Worm (Caenorhabditis elegans): Measurements from ENCODE around the gene pcs-1.
A peak's percentile ranks its signal among the peaks of the same experiment; 100 is the strongest.

Gene pcs-1

ce11 chrII:11536505-11536904 is 41.0 kb downstream of the pcs-1 start:
- no peak for TF ChIP-seq dao-5 (tag; optimal IDR thresholded peaks at IDR 0.05)
- TF ChIP-seq him-1 (tag; optimal IDR thresholded peaks at IDR 0.05): no peak
- no peak for TF ChIP-seq W03F9.2 (tag; optimal IDR thresholded peaks at IDR 0.05)

ce11 chrII:11535924-11536323 is 41.6 kb downstream of the pcs-1 start:
- TF ChIP-seq W03F9.2 (tag; optimal IDR thresholded peaks at IDR 0.05): no peak
- TF ChIP-seq dao-5 (tag; optimal IDR thresholded peaks at IDR 0.05): no peak
- no peak for TF ChIP-seq him-1 (tag; optimal IDR thresholded peaks at IDR 0.05)

- TF ChIP-seq dao-5 (tag; optimal IDR thresholded peaks at IDR 0.05): no peak
- TF ChIP-seq W03F9.2 (tag; optimal IDR thresholded peaks at IDR 0.05): no peak
- TF ChIP-seq him-1 (tag; optimal IDR thresholded peaks at IDR 0.05): no peak
Measured at ce11 chrII:11535429-11535828, 42.1 kb downstream of the pcs-1 start.

ce11 chrII:11534429-11535099 is 43.0 kb downstream of the pcs-1 start, which contains the start of gene Y62F5A.12:
Y62F5A.12 (minus strand) TSS chrII:11534479.
- TF ChIP-seq W03F9.2 (tag; optimal IDR thresholded peaks at IDR 0.05) (peak; percentile 57), him-1 (tag; optimal IDR thresholded peaks at IDR 0.05) (peak; percentile 62)

DNA sequence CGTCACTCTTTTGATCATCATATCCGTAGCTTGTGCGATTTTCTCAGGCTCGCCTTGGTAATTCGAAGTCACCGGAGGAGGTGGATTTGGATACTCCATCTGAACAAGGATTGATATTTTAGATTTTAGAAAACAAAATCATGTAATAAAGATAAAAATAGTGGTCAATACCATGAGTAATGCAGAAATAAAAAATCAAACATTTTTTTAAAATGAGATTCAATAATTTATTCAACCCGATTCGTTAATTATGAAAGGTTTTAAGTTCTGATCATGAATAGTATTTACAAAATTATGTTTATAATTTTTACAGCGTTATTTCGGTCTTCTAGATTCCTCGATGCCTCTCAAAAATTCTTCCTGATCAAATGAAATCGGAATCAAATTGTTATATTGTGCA is 43.8 kb downstream of the pcs-1 start, which contains the start of gene mdt-8:
mdt-8 (minus strand) TSS at position 101 of the 400 bp plus-strand sequence.
- TF ChIP-seq him-1 (tag; optimal IDR thresholded peaks at IDR 0.05): no peak
- TF ChIP-seq W03F9.2 (tag; optimal IDR thresholded peaks at IDR 0.05): no peak
- TF ChIP-seq dao-5 (tag; optimal IDR thresholded peaks at IDR 0.05): no peak

DNA sequence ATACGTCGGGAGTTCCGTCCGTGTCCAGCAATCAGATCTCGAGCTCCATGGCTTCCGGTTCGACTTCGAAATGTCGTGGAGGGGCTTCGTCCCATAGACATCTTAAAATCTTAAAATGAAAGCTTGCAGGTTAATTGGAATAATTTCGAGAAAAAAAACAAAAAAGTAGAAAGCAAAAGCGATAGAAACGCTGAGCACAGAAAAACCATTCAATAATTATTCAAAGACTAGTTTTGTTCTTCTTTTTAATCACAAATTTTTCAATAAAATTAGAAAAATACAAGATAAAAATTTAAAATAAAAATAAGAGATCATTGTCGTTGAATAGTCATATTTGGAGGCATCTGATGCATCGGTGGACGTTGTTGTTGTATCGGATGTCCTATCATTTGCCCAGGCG is 50.6 kb downstream of the pcs-1 start, which contains the start of gene age-1:
age-1 (minus strand) TSS at position 101 of the 400 bp plus-strand sequence.
- TF ChIP-seq W03F9.2 (tag; optimal IDR thresholded peaks at IDR 0.05) (no peak), him-1 (tag; optimal IDR thresholded peaks at IDR 0.05) (no peak)
